Worm (Caenorhabditis elegans) whole organism, young adult: ENCODE measurements around the gene E02C12.19.

Source experiments
- B0019.2 ChIP-seq: fragments of 200-800 bp; sonication (Bioruptor generic); conservative IDR thresholded peaks from 2 replicates; pipeline ENCODE4 v1.3.6; 2022; ENCODE audit warnings: missing genetic modification reagents, missing genetic modification characterization, missing compliant biosample characterization
- C17E4.6 ChIP-seq: fragments of 200-800 bp; sonication (Bioruptor generic); IDR thresholded peaks from 2 replicates; pipeline ENCODE4 v1.3.6; 2022; ENCODE audit warnings: missing genetic modification reagents, missing genetic modification characterization, missing compliant biosample characterization
- D2030.7 ChIP-seq: fragments of 200-800 bp; sonication (Bioruptor generic); IDR thresholded peaks from 2 replicates; pipeline ENCODE4 v1.3.6; 2022; ENCODE audit warnings: missing genetic modification reagents, missing genetic modification characterization, missing compliant biosample characterization
- F33H1.4 ChIP-seq: fragments of 200-800 bp; sonication (Bioruptor generic); IDR thresholded peaks from 2 replicates; pipeline ENCODE4 v1.3.6; 2022; ENCODE audit warnings: missing genetic modification reagents, missing genetic modification characterization, missing compliant biosample characterization
- F37B4.10 ChIP-seq: fragments of 200-800 bp; sonication (Bioruptor generic); IDR thresholded peaks from 2 replicates; pipeline ENCODE4 v1.3.6; 2022; ENCODE audit warnings: missing genetic modification characterization, missing compliant biosample characterization
- F39B2.1 ChIP-seq: fragments of 200-800 bp; sonication (Bioruptor generic); IDR thresholded peaks from 2 replicates; pipeline ENCODE4 v1.3.6; 2022; ENCODE audit warnings: missing genetic modification reagents, missing genetic modification characterization, missing compliant biosample characterization
- Y53F4B.3 ChIP-seq: fragments of 200-800 bp; sonication (Bioruptor generic); IDR thresholded peaks from 2 replicates; pipeline ENCODE4 v1.3.6; 2022; ENCODE audit warnings: missing genetic modification reagents, missing genetic modification characterization, missing compliant biosample characterization
- Y53G8AR.9 ChIP-seq: fragments of 200-800 bp; sonication (Bioruptor generic); conservative IDR thresholded peaks from 2 replicates; pipeline ENCODE4 v1.3.6; 2022; ENCODE audit warnings: missing genetic modification reagents, missing genetic modification characterization, missing compliant biosample characterization
- Y56A3A.18 ChIP-seq: fragments of 200-800 bp; sonication (Bioruptor generic); IDR thresholded peaks from 2 replicates; pipeline ENCODE4 v1.3.6; 2022; ENCODE audit warnings: missing genetic modification reagents, missing genetic modification characterization, missing compliant biosample characterization
- Y79H2A.3 ChIP-seq: fragments of 200-800 bp; sonication (Bioruptor generic); conservative IDR thresholded peaks from 2 replicates; pipeline ENCODE4 v1.3.6; 2022; ENCODE audit warnings: missing genetic modification reagents, missing genetic modification characterization, missing compliant biosample characterization
- Y95B8A.8 ChIP-seq: fragments of 200-800 bp; sonication (Bioruptor generic); IDR thresholded peaks from 2 replicates; pipeline ENCODE4 v1.3.6; 2022; ENCODE audit warnings: missing genetic modification reagents, missing genetic modification characterization, missing compliant biosample characterization
- aptf-2 ChIP-seq: fragments of 200-800 bp; sonication (Bioruptor generic); conservative IDR thresholded peaks from 2 replicates; pipeline ENCODE4 v1.3.6; 2022; ENCODE audit warnings: missing genetic modification reagents, missing genetic modification characterization, missing compliant biosample characterization
- aptf-3 ChIP-seq: fragments of 200-800 bp; sonication (Bioruptor generic); IDR thresholded peaks from 2 replicates; pipeline ENCODE4 v1.3.6; 2022; ENCODE audit warnings: missing genetic modification characterization, missing compliant biosample characterization
- attf-3 ChIP-seq: fragments of 200-800 bp; sonication (Bioruptor generic); conservative IDR thresholded peaks from 2 replicates; pipeline ENCODE4 v1.3.6; 2022; ENCODE audit warnings: missing genetic modification reagents, missing genetic modification characterization, missing compliant biosample characterization
- attf-6 ChIP-seq: fragments of 200-800 bp; sonication (Bioruptor generic); IDR thresholded peaks from 2 replicates; pipeline ENCODE4 v1.3.6; 2022; ENCODE audit warnings: missing genetic modification reagents, missing genetic modification characterization, missing compliant biosample characterization
- bed-1 ChIP-seq: fragments of 200-800 bp; sonication (Bioruptor generic); IDR thresholded peaks from 2 replicates; pipeline ENCODE4 v1.3.6; 2022; ENCODE audit warnings: missing genetic modification reagents, missing genetic modification characterization, missing compliant biosample characterization
- bed-2 ChIP-seq: fragments of 200-800 bp; sonication (Bioruptor generic); IDR thresholded peaks from 2 replicates; pipeline ENCODE4 v1.3.6; 2022; ENCODE audit warnings: missing genetic modification reagents, missing genetic modification characterization, missing compliant biosample characterization
- cebp-1 ChIP-seq, 2 experiments: fragments of 200-800 bp in 1 of 2; sonication (Bioruptor generic) in 1 of 2; sonication (generic microtip) in 1 of 2; IDR thresholded peaks in 1 of 2; optimal IDR thresholded peaks in 1 of 2; 2 replicates each; pipeline versions ENCODE4 v1.3.6 to Lab custom; 2017 to 2022; ENCODE audit warnings: missing compliant biosample characterization in 2 of 2, missing genetic modification characterization in 2 of 2, mild to moderate bottlenecking in 1 of 2, missing genetic modification reagents in 1 of 2, moderate library complexity in 1 of 2
- cebp-2 ChIP-seq: fragments of 200-800 bp; sonication (Bioruptor generic); IDR thresholded peaks from 2 replicates; pipeline ENCODE4 v1.3.6; 2022; ENCODE audit warnings: missing genetic modification characterization, missing compliant biosample characterization
- ceh-100 ChIP-seq: fragments of 200-800 bp; sonication (Bioruptor generic); IDR thresholded peaks from 2 replicates; pipeline ENCODE4 v1.3.6; 2022; ENCODE audit warnings: missing genetic modification reagents, missing genetic modification characterization, missing compliant biosample characterization
- ceh-40 ChIP-seq: fragments of 200-800 bp; sonication (Bioruptor generic); IDR thresholded peaks from 2 replicates; pipeline ENCODE4 v1.3.6; 2022; ENCODE audit warnings: missing genetic modification characterization, missing compliant biosample characterization
- ceh-91 ChIP-seq: fragments of 200-800 bp; sonication (Bioruptor generic); IDR thresholded peaks from 2 replicates; pipeline ENCODE4 v1.3.6; 2022; ENCODE audit warnings: missing genetic modification reagents, missing genetic modification characterization, missing compliant biosample characterization
- egl-18 ChIP-seq: fragments of 200-800 bp; sonication (Bioruptor generic); IDR thresholded peaks from 2 replicates; pipeline ENCODE4 v1.3.6; 2022; ENCODE audit warnings: missing genetic modification reagents, missing genetic modification characterization, missing compliant biosample characterization
- egl-44 ChIP-seq: fragments of 200-800 bp; sonication (Bioruptor generic); IDR thresholded peaks from 2 replicates; pipeline ENCODE4 v1.3.6; 2022; ENCODE audit warnings: missing genetic modification reagents, missing genetic modification characterization, missing compliant biosample characterization
- ekl-4 ChIP-seq: fragments of 200-800 bp; sonication (Bioruptor generic); IDR thresholded peaks from 2 replicates; pipeline ENCODE4 v1.3.6; 2022; ENCODE audit warnings: missing genetic modification reagents, missing genetic modification characterization, missing compliant biosample characterization
- hmg-1.2 ChIP-seq: fragments of 200-800 bp; sonication (Bioruptor generic); IDR thresholded peaks from 2 replicates; pipeline ENCODE4 v1.3.6; 2022; ENCODE audit warnings: missing genetic modification reagents, missing genetic modification characterization, missing compliant biosample characterization
- hsf-1 ChIP-seq: fragments of 200-800 bp; sonication (Bioruptor generic); IDR thresholded peaks from 2 replicates; pipeline ENCODE4 v1.3.6; 2022; ENCODE audit warnings: missing genetic modification reagents, missing genetic modification characterization, missing compliant biosample characterization
- lag-1 ChIP-seq: fragments of 200-800 bp; sonication (Bioruptor generic); IDR thresholded peaks from 2 replicates; pipeline ENCODE4 v1.3.6; 2022; ENCODE audit warnings: missing genetic modification reagents, missing genetic modification characterization, missing compliant biosample characterization
- let-526 ChIP-seq: fragments of 200-800 bp; sonication (Bioruptor generic); IDR thresholded peaks from 2 replicates; pipeline ENCODE4 v1.3.6; 2022; ENCODE audit warnings: missing genetic modification reagents, missing genetic modification characterization, missing compliant biosample characterization
- lin-26 ChIP-seq: fragments of 200-800 bp; sonication (Bioruptor generic); IDR thresholded peaks from 2 replicates; pipeline ENCODE4 v1.3.6; 2022; ENCODE audit warnings: missing genetic modification reagents, missing genetic modification characterization, missing compliant biosample characterization
- lir-1 ChIP-seq: fragments of 200-800 bp; sonication (Bioruptor generic); conservative IDR thresholded peaks from 2 replicates; pipeline ENCODE4 v1.3.6; 2022; ENCODE audit warnings: missing genetic modification reagents, missing genetic modification characterization, missing compliant biosample characterization
- madf-3 ChIP-seq: fragments of 200-800 bp; sonication (Bioruptor generic); IDR thresholded peaks from 2 replicates; pipeline ENCODE4 v1.3.6; 2022; ENCODE audit warnings: missing genetic modification reagents, missing genetic modification characterization, missing compliant biosample characterization
- madf-6 ChIP-seq: fragments of 200-800 bp; sonication (Bioruptor generic); IDR thresholded peaks from 2 replicates; pipeline ENCODE4 v1.3.6; 2022; ENCODE audit warnings: missing genetic modification reagents, missing genetic modification characterization, missing compliant biosample characterization
- mcd-1 ChIP-seq: fragments of 200-800 bp; sonication (Bioruptor generic); IDR thresholded peaks from 2 replicates; pipeline ENCODE4 v1.3.6; 2022; ENCODE audit warnings: missing genetic modification reagents, missing genetic modification characterization, missing compliant biosample characterization
- nfya-2 ChIP-seq: fragments of 200-800 bp; sonication (Bioruptor generic); IDR thresholded peaks from 2 replicates; pipeline ENCODE4 v1.3.6; 2022; ENCODE audit warnings: missing genetic modification reagents, missing genetic modification characterization, missing compliant biosample characterization
- nfyb-1 ChIP-seq: fragments of 200-800 bp; sonication (Bioruptor generic); IDR thresholded peaks from 2 replicates; pipeline ENCODE4 v1.3.6; 2022; ENCODE audit warnings: missing genetic modification reagents, missing genetic modification characterization, missing compliant biosample characterization
- nhr-120 ChIP-seq: fragments of 200-800 bp; sonication (Bioruptor generic); IDR thresholded peaks from 2 replicates; pipeline ENCODE4 v1.3.6; 2022; ENCODE audit warnings: missing genetic modification characterization, missing compliant biosample characterization
- pbrm-1 ChIP-seq: fragments of 200-800 bp; sonication (Bioruptor generic); IDR thresholded peaks from 2 replicates; pipeline ENCODE4 v1.3.6; 2022; ENCODE audit warnings: missing genetic modification reagents, missing genetic modification characterization, missing compliant biosample characterization
- ztf-25 ChIP-seq: fragments of 200-800 bp; sonication (Bioruptor generic); IDR thresholded peaks from 2 replicates; pipeline ENCODE4 v1.3.6; 2022; ENCODE audit warnings: missing genetic modification reagents, missing genetic modification characterization, missing compliant biosample characterization
- ztf-6 ChIP-seq: fragments of 200-800 bp; sonication (Bioruptor generic); IDR thresholded peaks from 2 replicates; pipeline ENCODE4 v1.3.6; 2022; ENCODE audit warnings: missing genetic modification reagents, missing genetic modification characterization, missing compliant biosample characterization

Gene E02C12.19

DNA sequence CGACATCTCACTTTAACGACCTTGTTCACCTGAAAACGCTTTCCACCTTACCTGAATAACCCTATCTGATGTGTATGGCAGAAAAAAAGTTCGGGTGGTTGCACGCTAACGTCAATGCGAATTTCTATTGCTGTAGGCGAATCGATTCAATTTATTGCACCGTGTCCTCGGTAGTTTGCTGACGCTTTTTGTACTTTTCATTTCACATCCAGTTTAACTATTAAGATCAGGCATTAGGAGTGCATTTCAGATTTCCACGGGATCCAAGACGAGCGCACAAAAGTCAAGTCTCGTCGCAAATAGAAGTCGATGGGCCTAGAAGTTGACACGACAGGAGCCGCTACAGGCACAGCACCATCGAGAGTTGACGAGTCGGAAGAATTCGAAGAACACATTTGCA lies 34.0 kb downstream of the E02C12.19 start (continued):
- TF ChIP-seq madf-3 (GFP tag; lab: Robert Waterston, UW) (peak; percentile 90), bed-2 (GFP tag; lab: Robert Waterston, UW) (0 out of 2 replicates have a peak, but pooled peaks have one; percentile 15), cebp-1 (GFP tag; IDR thresholded peaks at IDR 0.05; lab: Robert Waterston, UW) (peak; percentile 70; the same call in 1 of the 2 replicates), cebp-1 (tag; optimal IDR thresholded peaks at IDR 0.05; lab: Kevin White, UChicago) (peak; percentile 22), mcd-1 (peak; percentile 58), D2030.7 (GFP tag; lab: Robert Waterston, UW) (peak; percentile 37), Y56A3A.18 (GFP tag; lab: Robert Waterston, UW) (peak; percentile 96), pbrm-1 (GFP tag; lab: Robert Waterston, UW) (peak; percentile 87), F39B2.1 (GFP tag; lab: Robert Waterston, UW) (peak; percentile 88; the same call in 1 of the 2 replicates), F37B4.10 (GFP tag; lab: Robert Waterston, UW) (peak; percentile 94; the same call in 1 of the 2 replicates), let-526 (GFP tag; lab: Robert Waterston, UW) (peak; percentile 72; the same call in 1 of the 2 replicates), ztf-25 (0 out of 2 replicates have a peak, but pooled peaks have one; percentile 16), hsf-1 (GFP tag; lab: Robert Waterston, UW) (peak; percentile 70), nfyb-1 (GFP tag; lab: Robert Waterston, UW) (peak; percentile 87), attf-3 (GFP tag; lab: Robert Waterston, UW) (peak; percentile 42; the same call in 1 of the 2 replicates), ceh-91 (GFP tag; lab: Robert Waterston, UW) (peak; percentile 43; the same call in 1 of the 2 replicates), nfya-2 (GFP tag; lab: Robert Waterston, UW) (peak; percentile 85; the same call in 1 of the 2 replicates), hmg-1.2 (GFP tag; lab: Robert Waterston, UW) (peak; percentile 67; the same call in 1 of the 2 replicates), ceh-40 (GFP tag; lab: Robert Waterston, UW) (0 out of 2 replicates have a peak, but pooled peaks have one; percentile 35), B0019.2 (0 out of 2 replicates have a peak, but pooled peaks have one; percentile 17), Y53G8AR.9 (GFP tag; lab: Robert Waterston, UW) (peak; percentile 97), egl-44 (GFP tag; lab: Robert Waterston, UW) (0 out of 2 replicates have a peak, but pooled peaks have one; percentile 41), ceh-100 (peak; percentile 59; the same call in 1 of the 2 replicates), aptf-3 (0 out of 2 replicates have a peak, but pooled peaks have one; percentile 58), C17E4.6 (GFP tag; lab: Robert Waterston, UW) (peak; percentile 93), lir-1 (GFP tag; lab: Robert Waterston, UW) (0 out of 2 replicates have a peak, but pooled peaks have one; percentile 24)

DNA sequence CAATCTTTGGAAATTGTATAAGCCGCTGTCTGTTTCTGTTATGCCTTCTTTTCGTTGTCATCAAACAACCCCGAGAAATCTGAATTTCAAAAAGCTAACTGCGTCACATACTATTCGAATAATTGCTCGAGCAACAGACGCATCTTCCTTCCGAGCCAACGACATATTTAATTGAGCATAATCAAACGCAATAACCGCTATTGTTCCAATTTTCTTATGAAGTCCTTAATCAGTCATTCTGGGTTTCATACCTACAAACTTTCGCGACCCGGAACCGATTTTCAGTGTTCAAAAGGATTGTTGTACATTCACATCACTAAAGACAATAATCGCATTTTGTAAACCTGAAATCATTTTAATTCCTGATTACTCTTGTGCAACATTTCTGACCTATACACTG lies 34.5 kb downstream of the E02C12.19 start:
- TF ChIP-seq F37B4.10 (GFP tag; lab: Robert Waterston, UW), result 0 out of 2 replicates have a peak, but pooled peaks have one; percentile 44
- TF ChIP-seq mcd-1, result peak; percentile 27; the same call in 1 of the 2 replicates
- 0 out of 2 replicates have a peak, but pooled peaks have one; percentile 57 for TF ChIP-seq ztf-25
- TF ChIP-seq pbrm-1 (GFP tag; lab: Robert Waterston, UW), result peak; percentile 88
- peak; percentile 82 for TF ChIP-seq Y53F4B.3 (GFP tag; lab: Robert Waterston, UW)
- peak; percentile 61 for TF ChIP-seq madf-6 (GFP tag; lab: Robert Waterston, UW)
- peak; percentile 99 for TF ChIP-seq Y79H2A.3 (GFP tag; lab: Robert Waterston, UW)
- peak; percentile 98 for TF ChIP-seq Y53G8AR.9 (GFP tag; lab: Robert Waterston, UW)
- TF ChIP-seq egl-18 (GFP tag; lab: Robert Waterston, UW), result peak; percentile 74; the same call in 1 of the 2 replicates
- TF ChIP-seq attf-6, result 0 out of 2 replicates have a peak, but pooled peaks have one; percentile 37
- TF ChIP-seq Y95B8A.8 (GFP tag; lab: Robert Waterston, UW), result peak; percentile 96
- TF ChIP-seq bed-1, result 0 out of 2 replicates have a peak, but pooled peaks have one; percentile 83
- TF ChIP-seq egl-44 (GFP tag; lab: Robert Waterston, UW), result peak; percentile 68
- TF ChIP-seq nhr-120, result peak; percentile 89; the same call in 1 of the 2 replicates
- peak; percentile 75; the same call in 1 of the 2 replicates for TF ChIP-seq lin-26 (GFP tag; lab: Robert Waterston, UW)
- TF ChIP-seq C17E4.6 (GFP tag; lab: Robert Waterston, UW), result peak; percentile 56; the same call in 1 of the 2 replicates
- 0 out of 2 replicates have a peak, but pooled peaks have one; percentile 39 for TF ChIP-seq lir-1 (GFP tag; lab: Robert Waterston, UW)
- TF ChIP-seq ceh-40 (GFP tag; lab: Robert Waterston, UW), result peak; percentile 71; the same call in 1 of the 2 replicates
- TF ChIP-seq madf-3 (GFP tag; lab: Robert Waterston, UW), result peak; percentile 91
- peak; percentile 73; the same call in 1 of the 2 replicates for TF ChIP-seq lag-1
- peak; percentile 85 for TF ChIP-seq F39B2.1 (GFP tag; lab: Robert Waterston, UW)
- peak; percentile 82 for TF ChIP-seq ekl-4
- TF ChIP-seq cebp-2 (GFP tag; lab: Robert Waterston, UW), result peak; percentile 92
- 0 out of 2 replicates have a peak, but pooled peaks have one; percentile 53 for TF ChIP-seq nfya-2 (GFP tag; lab: Robert Waterston, UW)
- peak; percentile 47; the same call in 1 of the 2 replicates for TF ChIP-seq D2030.7 (GFP tag; lab: Robert Waterston, UW)
- peak; percentile 62; the same call in 1 of the 2 replicates for TF ChIP-seq attf-3 (GFP tag; lab: Robert Waterston, UW)
- TF ChIP-seq let-526 (GFP tag; lab: Robert Waterston, UW), result peak; percentile 58; the same call in 1 of the 2 replicates
- peak; percentile 93 for TF ChIP-seq Y56A3A.18 (GFP tag; lab: Robert Waterston, UW)
- TF ChIP-seq F33H1.4, result peak; percentile 16; the same call in 1 of the 2 replicates
- 0 out of 2 replicates have a peak, but pooled peaks have one; percentile 12 for TF ChIP-seq aptf-2 (GFP tag; lab: Robert Waterston, UW)
- peak; percentile 73; the same call in 1 of the 2 replicates for TF ChIP-seq hsf-1 (GFP tag; lab: Robert Waterston, UW)
- TF ChIP-seq ztf-6 (GFP tag; lab: Robert Waterston, UW), result 0 out of 2 replicates have a peak, but pooled peaks have one; percentile 18
